Fruit fly (Drosophila melanogaster) whole organism, embryonic: ENCODE measurements around the gene AANATL7.

Experiments
- ATbp ChIP-seq: fragments of 200-800 bp; sonication (Bioruptor generic); optimal IDR thresholded peaks from 2 replicates; lab custom pipeline; 2017; ENCODE audit warnings: missing biosample characterization, mild to moderate bottlenecking, missing genetic modification characterization, missing genetic modification reagents
- Bgb ChIP-seq: fragments of 200-800 bp; sonication (Bioruptor generic); IDR thresholded peaks from 2 replicates; pipeline ENCODE4 v1.3.6; 2022; ENCODE audit warnings: missing biosample characterization, missing genetic modification characterization; ENCODE audit not compliant: partially characterized antibody
- CG11398 ChIP-seq: fragments of 200-800 bp; sonication (Bioruptor generic); optimal IDR thresholded peaks from 2 replicates; lab custom pipeline; 2016; ENCODE audit warnings: missing biosample characterization, missing genetic modification characterization
- CG12071 ChIP-seq: fragments of 200-800 bp; sonication (Bioruptor generic); optimal IDR thresholded peaks from 3 replicates; lab custom pipeline; 2018; ENCODE audit warnings: missing biosample characterization, mild to moderate bottlenecking, missing genetic modification characterization
- CG12219 ChIP-seq: fragments of 200-800 bp; sonication (Bioruptor generic); optimal IDR thresholded peaks from 3 replicates; lab custom pipeline; 2018; ENCODE audit warnings: missing biosample characterization, mild to moderate bottlenecking, missing genetic modification characterization
- CG13775 ChIP-seq: fragments of 200-800 bp; sonication (Bioruptor generic); optimal IDR thresholded peaks from 3 replicates; lab custom pipeline; 2017; ENCODE audit warnings: missing biosample characterization, mild to moderate bottlenecking, missing genetic modification characterization
- CG18476 ChIP-seq: fragments of 200-800 bp; sonication (Bioruptor generic); optimal IDR thresholded peaks from 2 replicates; lab custom pipeline; 2016; ENCODE audit warnings: missing biosample characterization, mild to moderate bottlenecking, missing genetic modification characterization
- CG3163 ChIP-seq: fragments of 200-800 bp; sonication (Bioruptor generic); optimal IDR thresholded peaks from 3 replicates; lab custom pipeline; 2016; ENCODE audit warnings: missing biosample characterization, missing genetic modification characterization
- CG4282 ChIP-seq: fragments of 200-800 bp; sonication (Bioruptor generic); optimal IDR thresholded peaks from 2 replicates; lab custom pipeline; 2016; ENCODE audit warnings: missing biosample characterization, missing genetic modification characterization
- CG6254 ChIP-seq: fragments of 200-800 bp; sonication (Bioruptor generic); optimal IDR thresholded peaks from 3 replicates; lab custom pipeline; 2017; ENCODE audit warnings: mild to moderate bottlenecking, missing biosample characterization, missing genetic modification reagents, missing genetic modification characterization
- CG6813 ChIP-seq: fragments of 200-800 bp; sonication (Bioruptor generic); optimal IDR thresholded peaks from 2 replicates; lab custom pipeline; 2017; ENCODE audit warnings: missing biosample characterization, missing genetic modification characterization, mild to moderate bottlenecking, moderate library complexity, missing genetic modification reagents
- CG7839 ChIP-seq: fragments of 200-800 bp; sonication (Bioruptor generic); optimal IDR thresholded peaks from 3 replicates; lab custom pipeline; 2018; ENCODE audit warnings: missing biosample characterization, mild to moderate bottlenecking, missing genetic modification characterization, moderate library complexity
- CG9817 ChIP-seq: fragments of 200-800 bp; sonication (Bioruptor generic); optimal IDR thresholded peaks from 2 replicates; lab custom pipeline; 2018; ENCODE audit warnings: missing biosample characterization, mild to moderate bottlenecking, missing genetic modification characterization, moderate library complexity
- Chrac-16 ChIP-seq: fragments of 200-800 bp; sonication (Bioruptor generic); optimal IDR thresholded peaks from 3 replicates; lab custom pipeline; 2016; ENCODE audit warnings: missing biosample characterization, missing genetic modification characterization
- Dad ChIP-seq: fragments of 200-800 bp; sonication (Bioruptor generic); optimal IDR thresholded peaks from 3 replicates; lab custom pipeline; 2016; ENCODE audit warnings: missing biosample characterization, missing genetic modification characterization
- Dek ChIP-seq: fragments of 200-800 bp; sonication (Bioruptor generic); optimal IDR thresholded peaks from 3 replicates; lab custom pipeline; 2019; ENCODE audit warnings: missing biosample characterization, mild to moderate bottlenecking, missing genetic modification characterization, moderate library complexity
- Dip3 ChIP-seq: fragments of 200-800 bp; sonication (Bioruptor generic); optimal IDR thresholded peaks from 3 replicates; lab custom pipeline; 2016; ENCODE audit warnings: missing biosample characterization, missing genetic modification characterization
- Drgx ChIP-seq: fragments of 200-800 bp; sonication (Bioruptor generic); IDR thresholded peaks from 2 replicates; pipeline ENCODE4 v1.3.6; 2022; ENCODE audit warnings: missing biosample characterization, missing genetic modification characterization
- Ets65A ChIP-seq: fragments of 200-800 bp; sonication (Bioruptor generic); peaks from one replicate; lab custom pipeline; 2016; ENCODE audit warnings: missing biosample characterization, missing genetic modification characterization
- Fer2 ChIP-seq: fragments of 200-800 bp; sonication (Bioruptor generic); optimal IDR thresholded peaks from 2 replicates; lab custom pipeline; 2018; ENCODE audit warnings: missing biosample characterization, mild to moderate bottlenecking, missing genetic modification characterization, moderate library complexity
- GATAe ChIP-seq: fragments of 200-800 bp; sonication (Bioruptor generic); conservative IDR thresholded peaks from 2 replicates; pipeline ENCODE4 v1.3.6; 2022; ENCODE audit warnings: missing biosample characterization, missing genetic modification characterization
- H15 ChIP-seq: fragments of 200-800 bp; sonication (Bioruptor generic); IDR thresholded peaks from 3 replicates; pipeline ENCODE4 v1.3.6; 2022; ENCODE audit warnings: missing biosample characterization, missing genetic modification characterization
- HLH3B ChIP-seq: fragments of 200-800 bp; sonication (Bioruptor generic); IDR thresholded peaks from 2 replicates; pipeline ENCODE4 v1.3.6; 2022; ENCODE audit warnings: missing biosample characterization, missing genetic modification characterization
- Hr51 ChIP-seq, 2 experiments: fragments of 200-800 bp; sonication (Bioruptor generic); optimal IDR thresholded peaks; 2 replicates in 1 of 2; 3 replicates in 1 of 2; lab custom pipeline; 2016 to 2018; ENCODE audit warnings: missing biosample characterization in 2 of 2, missing genetic modification characterization in 2 of 2, mild to moderate bottlenecking in 1 of 2, moderate library complexity in 1 of 2
- MTF-1 ChIP-seq: fragments of 200-800 bp; sonication (Bioruptor generic); optimal IDR thresholded peaks from 2 replicates; lab custom pipeline; 2018; ENCODE audit warnings: missing biosample characterization, mild to moderate bottlenecking, missing genetic modification characterization, borderline replicate concordance
- Max ChIP-seq: fragments of 200-800 bp; sonication (Bioruptor generic); optimal IDR thresholded peaks from 2 replicates; lab custom pipeline; 2016; ENCODE audit warnings: missing biosample characterization, mild to moderate bottlenecking, missing genetic modification characterization
- Oli ChIP-seq: fragments of 200-800 bp; sonication (Bioruptor generic); optimal IDR thresholded peaks from 2 replicates; lab custom pipeline; 2018; ENCODE audit warnings: missing biosample characterization, mild to moderate bottlenecking, missing genetic modification characterization, moderate library complexity
- PHDP ChIP-seq: fragments of 200-800 bp; sonication (Bioruptor generic); optimal IDR thresholded peaks from 3 replicates; lab custom pipeline; 2018; ENCODE audit warnings: missing biosample characterization, mild to moderate bottlenecking, missing genetic modification characterization, moderate library complexity
- Rx ChIP-seq: fragments of 200-800 bp; sonication (Bioruptor generic); IDR thresholded peaks from 2 replicates; pipeline ENCODE4 v1.3.6; 2022; ENCODE audit warnings: missing biosample characterization, missing genetic modification characterization
- Six4 ChIP-seq: fragments of 200-800 bp; sonication (Bioruptor generic); optimal IDR thresholded peaks from 2 replicates; lab custom pipeline; 2016; ENCODE audit warnings: missing biosample characterization, missing genetic modification characterization
- ac ChIP-seq: fragments of 200-800 bp; sonication (Bioruptor generic); optimal IDR thresholded peaks from 3 replicates; lab custom pipeline; 2017; ENCODE audit warnings: missing biosample characterization, mild to moderate bottlenecking, missing genetic modification characterization
- ase ChIP-seq: fragments of 200-800 bp; sonication (Bioruptor generic); IDR thresholded peaks from 3 replicates; pipeline ENCODE4 v1.3.6; 2022; ENCODE audit warnings: missing biosample characterization, missing genetic modification characterization
- cato ChIP-seq: fragments of 200-800 bp; sonication (Bioruptor generic); optimal IDR thresholded peaks from 2 replicates; lab custom pipeline; 2016; ENCODE audit warnings: missing biosample characterization, missing genetic modification characterization, borderline replicate concordance
- crol ChIP-seq: fragments of 200-800 bp; sonication (Bioruptor generic); IDR thresholded peaks from 2 replicates; pipeline ENCODE4 v1.3.6; 2022; ENCODE audit warnings: missing biosample characterization, missing genetic modification characterization
- cwo ChIP-seq: fragments of 200-800 bp; sonication (Bioruptor generic); optimal IDR thresholded peaks from 3 replicates; lab custom pipeline; 2017; ENCODE audit warnings: missing biosample characterization, missing genetic modification characterization, mild to moderate bottlenecking, moderate library complexity, missing genetic modification reagents
- da ChIP-seq: fragments of 200-800 bp; sonication (Bioruptor generic); optimal IDR thresholded peaks from 2 replicates; lab custom pipeline; 2016; ENCODE audit warnings: missing biosample characterization, missing genetic modification characterization
- ems ChIP-seq: fragments of 200-800 bp; sonication (Bioruptor generic); optimal IDR thresholded peaks from 3 replicates; lab custom pipeline; 2016; ENCODE audit warnings: missing biosample characterization, missing genetic modification characterization
- ewg ChIP-seq: fragments of 200-800 bp; sonication (Bioruptor generic); optimal IDR thresholded peaks from 3 replicates; lab custom pipeline; 2017; ENCODE audit warnings: mild to moderate bottlenecking, missing biosample characterization, missing genetic modification reagents, missing genetic modification characterization
- fu2 ChIP-seq: fragments of 200-800 bp; sonication (Bioruptor generic); optimal IDR thresholded peaks from 2 replicates; lab custom pipeline; 2016; ENCODE audit warnings: missing biosample characterization, missing genetic modification characterization
- lilli ChIP-seq: fragments of 200-800 bp; sonication (Bioruptor generic); optimal IDR thresholded peaks from 3 replicates; lab custom pipeline; 2016; ENCODE audit warnings: missing biosample characterization, missing genetic modification characterization
- maf-S ChIP-seq: fragments of 200-800 bp; sonication (Bioruptor generic); optimal IDR thresholded peaks from 2 replicates; lab custom pipeline; 2016; ENCODE audit warnings: missing biosample characterization, missing genetic modification characterization
- oc ChIP-seq: fragments of 200-800 bp; sonication (Bioruptor generic); optimal IDR thresholded peaks from 2 replicates; lab custom pipeline; 2018; ENCODE audit warnings: missing biosample characterization, mild to moderate bottlenecking, missing genetic modification characterization, moderate library complexity
- org-1 ChIP-seq: fragments of 200-800 bp; sonication (Bioruptor generic); optimal IDR thresholded peaks from 2 replicates; lab custom pipeline; 2017; ENCODE audit warnings: missing biosample characterization, missing genetic modification characterization
- p53 ChIP-seq: fragments of 200-800 bp; sonication (Bioruptor generic); optimal IDR thresholded peaks from 2 replicates; lab custom pipeline; 2016; ENCODE audit warnings: missing biosample characterization, missing genetic modification characterization
- sob ChIP-seq: fragments of 200-800 bp; sonication (Bioruptor generic); IDR thresholded peaks from 2 replicates; pipeline ENCODE4 v1.3.6; 2022; ENCODE audit warnings: missing biosample characterization, missing genetic modification characterization
- tgo ChIP-seq: fragments of 200-800 bp; sonication (Bioruptor generic); IDR thresholded peaks from 3 replicates; pipeline ENCODE4 v1.3.6; 2022; ENCODE audit warnings: missing biosample characterization, missing genetic modification characterization
- usp ChIP-seq: fragments of >200 bp; optimal IDR thresholded peaks from 2 replicates; lab custom pipeline; 2017; ENCODE audit warnings: missing biosample characterization, missing genetic modification characterization
- zen2 ChIP-seq: fragments of 200-800 bp; sonication (Bioruptor generic); IDR thresholded peaks from 3 replicates; pipeline ENCODE4 v1.3.6; 2022; ENCODE audit warnings: missing biosample characterization, missing genetic modification characterization; ENCODE audit not compliant: partially characterized antibody

The AANATL7 gene

dm6 chrX:2588415-2589411 is 8.0 kb downstream of the AANATL7 start, which contains the start of gene egh (continued):
- TF ChIP-seq crol (GFP tag; lab: Robert Waterston, UW): no peak; the same call in 1 of the 2 replicates
- no peak for TF ChIP-seq Dip3 (GFP tag; lab: Kevin White, UChicago)
- no peak for TF ChIP-seq MTF-1 (GFP tag; lab: Kevin White, UChicago)
- TF ChIP-seq CG6813 (GFP tag; lab: Kevin White, UChicago): no peak
- TF ChIP-seq p53 (GFP tag; lab: Kevin White, UChicago): no peak
- peak; percentile 25 for TF ChIP-seq lilli (GFP tag; lab: Kevin White, UChicago)
- peak; percentile 51 for TF ChIP-seq CG13775 (GFP tag; lab: Kevin White, UChicago)
- TF ChIP-seq maf-S: no peak
- TF ChIP-seq Hr51 (GFP tag; optimal IDR thresholded peaks at IDR 0.05; lab: Kevin White, UChicago): no peak
- no peak; the same call in 1 of the 2 replicates for TF ChIP-seq sob (GFP tag; lab: Robert Waterston, UW)
- TF ChIP-seq org-1 (GFP tag; lab: Kevin White, UChicago): no peak
- TF ChIP-seq Bgb: peak; percentile 24; the same call in 1 of the 2 replicates
- TF ChIP-seq usp (GFP tag; lab: Kevin White, UChicago): no peak
- peak; percentile 38; the same call in 1 of the 2 replicates for TF ChIP-seq HLH3B
- TF ChIP-seq ewg: peak; percentile 18
- no peak for TF ChIP-seq Six4 (GFP tag; lab: Kevin White, UChicago)
- no peak for TF ChIP-seq CG3163
- no peak for TF ChIP-seq Ets65A
- no peak for TF ChIP-seq CG18476 (GFP tag; lab: Kevin White, UChicago)
- TF ChIP-seq Drgx: peak; percentile 80
- TF ChIP-seq ase: peak; percentile 31; the same call in 1 of the 3 replicates
- TF ChIP-seq zen2: no peak
- TF ChIP-seq ATbp (GFP tag; lab: Kevin White, UChicago): no peak
- TF ChIP-seq CG7839 (tag; lab: Kevin White, UChicago): no peak
- TF ChIP-seq CG6254 (GFP tag; lab: Kevin White, UChicago): no peak
- no peak for TF ChIP-seq fu2
- TF ChIP-seq Rx (GFP tag; lab: Robert Waterston, UW): peak; percentile 15; the same call in 1 of the 2 replicates
- no peak for TF ChIP-seq PHDP (tag; lab: Kevin White, UChicago)
- no peak for TF ChIP-seq ac (GFP tag; lab: Kevin White, UChicago)
- TF ChIP-seq ems (GFP tag; lab: Kevin White, UChicago): no peak
- TF ChIP-seq Dek: no peak
- TF ChIP-seq Max (GFP tag; lab: Kevin White, UChicago): no peak
- TF ChIP-seq cato (GFP tag; lab: Kevin White, UChicago): no peak
- peak; percentile 19 for TF ChIP-seq Chrac-16 (GFP tag; lab: Kevin White, UChicago)
- TF ChIP-seq CG11398 (GFP tag; lab: Kevin White, UChicago): no peak
- TF ChIP-seq cwo: no peak
- TF ChIP-seq CG12071 (GFP tag; lab: Kevin White, UChicago): no peak
- no peak for TF ChIP-seq da (GFP tag; lab: Kevin White, UChicago)
- no peak for TF ChIP-seq Fer2 (tag; lab: Kevin White, UChicago)
- no peak for TF ChIP-seq GATAe (GFP tag; lab: Robert Waterston, UW)
- no peak for TF ChIP-seq CG12219 (GFP tag; lab: Kevin White, UChicago)
- TF ChIP-seq Oli (tag; lab: Kevin White, UChicago): no peak
- no peak for TF ChIP-seq oc
- peak; percentile 2 for TF ChIP-seq Dad (GFP tag; lab: Kevin White, UChicago)
- TF ChIP-seq CG4282 (GFP tag; lab: Kevin White, UChicago): no peak
- no peak for TF ChIP-seq tgo
- 0 out of 3 replicates have a peak, but pooled peaks have one; percentile 31 for TF ChIP-seq H15 (GFP tag; lab: Robert Waterston, UW)
- TF ChIP-seq CG9817 (tag; lab: Kevin White, UChicago): no peak
